Fruit fly (Drosophila melanogaster): ENCODE data around the gene CtsB.

DNA sequence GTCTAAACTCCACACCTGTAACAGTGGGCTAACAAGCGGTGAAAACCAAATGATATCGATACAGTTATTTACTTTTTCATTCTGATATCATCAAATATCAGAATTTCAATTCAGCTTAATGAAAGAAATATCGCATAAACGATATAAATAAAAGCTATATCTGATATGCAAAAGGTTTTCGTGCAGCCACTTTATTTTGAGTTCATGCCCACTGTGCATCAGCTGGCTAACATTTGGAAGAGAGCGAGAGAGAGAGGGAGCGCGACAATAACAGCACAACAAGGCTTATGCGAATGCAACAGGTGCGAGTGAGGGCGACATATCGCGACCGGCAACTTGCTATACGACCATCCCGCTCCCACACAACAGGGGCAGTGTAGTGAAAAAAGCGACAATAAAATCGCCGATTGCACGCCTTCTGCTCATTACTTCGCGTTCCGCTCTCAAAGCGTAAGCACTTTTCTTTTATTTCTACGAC lies 42.5 kb downstream of the CtsB start, which contains the start of gene CG11151:
- TF ChIP-seq gsb (GFP tag; IDR thresholded peaks at IDR 0.05): peak; percentile 85
- peak; percentile 94 for TF ChIP-seq chm (GFP tag; IDR thresholded peaks at IDR 0.05)
- TF ChIP-seq CG11723 (GFP tag; optimal IDR thresholded peaks at IDR 0.05): peak; percentile 96
- TF ChIP-seq CG16863 (GFP tag; optimal IDR thresholded peaks at IDR 0.05): peak; percentile 97
- peak; percentile 89 for TF ChIP-seq bowl (GFP tag; IDR thresholded peaks at IDR 0.05)
